Fruit fly (Drosophila melanogaster): Measurements from ENCODE around the gene unc-13-4A.

Gene unc-13-4A

DNA sequence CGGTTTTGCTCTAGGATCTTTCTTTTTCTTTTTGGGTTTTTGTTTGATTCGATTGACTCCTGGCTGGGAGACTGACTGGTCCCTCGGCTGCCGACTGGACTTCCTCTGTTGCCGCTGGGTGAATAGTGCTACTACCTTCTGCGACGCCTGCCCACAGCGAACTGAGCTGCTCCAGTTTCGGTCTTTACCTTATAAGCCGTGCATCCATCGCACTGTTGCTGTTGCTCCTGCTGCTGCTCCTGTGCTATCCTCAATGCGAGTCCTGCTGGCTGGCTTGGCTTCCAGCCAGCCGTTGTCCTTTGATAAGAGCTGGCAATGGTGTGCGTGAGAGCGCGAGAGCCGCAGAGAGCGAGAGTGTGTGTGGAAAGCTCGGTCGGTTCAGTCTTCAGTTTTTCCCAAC lies at the start of gene unc-13-4A:
TSS of gene unc-13-4A (minus strand) at position 143 of the 400 bp plus-strand sequence.
- TF ChIP-seq psq (optimal IDR thresholded peaks at IDR 0.05) (no peak), Sin3A (optimal IDR thresholded peaks at IDR 0.05) (no peak), ttk (optimal IDR thresholded peaks at IDR 0.05) (no peak), insv (optimal IDR thresholded peaks at IDR 0.05) (no peak), Myc (optimal IDR thresholded peaks at IDR 0.05) (no peak), h (optimal IDR thresholded peaks at IDR 0.05) (no peak)

DNA sequence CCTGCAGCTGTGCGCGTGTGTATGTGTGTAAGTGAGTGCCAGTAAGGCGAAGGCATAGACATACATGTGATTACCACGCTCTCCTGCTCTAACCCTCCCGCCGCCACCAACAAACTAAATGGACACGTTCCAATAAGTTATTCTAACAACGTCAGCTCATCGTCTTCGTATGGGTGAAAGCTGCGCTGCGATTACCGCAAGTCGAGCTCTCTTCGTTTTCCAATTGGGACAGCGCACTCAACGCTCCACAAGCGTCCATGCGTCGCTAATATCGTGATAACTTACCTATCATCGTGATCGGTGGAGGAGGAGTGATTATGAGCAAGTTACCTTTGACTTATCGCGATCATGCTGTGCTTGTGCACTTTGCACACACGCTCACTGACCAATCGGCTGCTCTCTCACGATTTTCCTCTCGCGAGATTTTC lies 48.4 kb upstream of the unc-13-4A start:
- no peak for TF ChIP-seq psq (optimal IDR thresholded peaks at IDR 0.05)
- TF ChIP-seq insv (optimal IDR thresholded peaks at IDR 0.05), result no peak
- TF ChIP-seq Myc (optimal IDR thresholded peaks at IDR 0.05), result no peak
- no peak for TF ChIP-seq ttk (optimal IDR thresholded peaks at IDR 0.05)
- TF ChIP-seq Sin3A (optimal IDR thresholded peaks at IDR 0.05), result no peak
- no peak for TF ChIP-seq h (optimal IDR thresholded peaks at IDR 0.05)

DNA sequence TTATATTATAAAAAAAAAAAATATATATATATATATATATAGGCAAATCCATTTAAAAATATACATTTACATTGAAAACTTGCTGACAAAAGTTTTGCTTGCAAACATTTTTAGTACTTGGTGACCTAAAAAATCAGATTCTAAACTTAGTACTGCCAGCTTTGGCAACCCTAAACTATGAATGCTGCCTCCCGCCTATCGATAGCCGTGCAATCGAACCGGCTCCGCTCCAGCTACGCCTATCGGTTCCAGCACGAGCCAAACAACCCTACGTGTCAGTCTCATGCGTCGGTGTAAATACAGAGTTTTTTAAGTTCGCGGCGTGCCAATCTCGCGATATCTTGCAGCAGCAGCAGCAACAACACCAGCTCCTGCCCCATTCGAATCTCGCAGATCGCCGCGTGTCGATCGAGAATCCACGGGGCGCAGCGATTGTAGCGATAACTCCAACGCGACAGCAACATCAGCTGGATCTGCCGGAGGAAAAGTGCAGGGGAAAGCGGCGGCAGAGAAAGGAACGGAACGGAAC lies 47.7 kb upstream of the unc-13-4A start, which contains the start of gene Sec63:
TSS of gene Sec63 (plus strand) at position 238 of the 529 bp plus-strand sequence.
- TF ChIP-seq Myc (optimal IDR thresholded peaks at IDR 0.05) (no peak), insv (optimal IDR thresholded peaks at IDR 0.05) (no peak), h (optimal IDR thresholded peaks at IDR 0.05) (no peak), psq (optimal IDR thresholded peaks at IDR 0.05) (no peak), Sin3A (optimal IDR thresholded peaks at IDR 0.05) (no peak), ttk (optimal IDR thresholded peaks at IDR 0.05) (no peak)

DNA sequence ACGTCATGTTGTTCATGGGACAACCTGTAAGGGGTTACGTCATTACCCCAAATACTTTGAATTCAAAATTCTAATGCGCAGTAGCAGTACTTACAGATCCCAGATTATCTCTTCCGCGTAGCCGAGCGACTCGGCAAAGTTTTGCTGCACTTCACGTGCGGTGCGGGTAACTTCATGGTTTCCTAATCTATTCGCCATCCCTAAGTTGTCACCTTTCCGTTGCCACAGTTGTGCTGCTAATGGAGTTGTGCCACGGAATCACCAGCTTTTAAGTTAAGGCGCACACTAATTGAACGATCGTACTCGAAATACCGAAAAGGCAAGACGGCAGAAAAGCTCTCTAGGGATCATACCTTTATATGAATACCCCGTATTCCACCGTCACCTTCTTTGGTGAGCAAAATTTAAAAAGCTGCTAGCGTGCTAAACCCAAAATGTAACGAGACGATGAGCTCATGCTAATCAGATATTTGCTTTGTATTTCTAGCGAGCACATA lies 47.2 kb upstream of the unc-13-4A start, which contains the start of gene pst:
TSS of gene pst (minus strand) at position 437 of the 497 bp plus-strand sequence.
- no peak for TF ChIP-seq ttk (optimal IDR thresholded peaks at IDR 0.05)
- no peak for TF ChIP-seq psq (optimal IDR thresholded peaks at IDR 0.05)
- no peak for TF ChIP-seq Sin3A (optimal IDR thresholded peaks at IDR 0.05)
- no peak for TF ChIP-seq h (optimal IDR thresholded peaks at IDR 0.05)
- no peak for TF ChIP-seq insv (optimal IDR thresholded peaks at IDR 0.05)
- TF ChIP-seq Myc (optimal IDR thresholded peaks at IDR 0.05), result no peak

dm6 chr3L:7356386-7357117 lies 43.9 kb upstream of the unc-13-4A start, which contains the start of gene CTCF:
TSS of gene CTCF (minus strand) at chr3L:7356713.
- TF ChIP-seq insv (optimal IDR thresholded peaks at IDR 0.05) (no peak), h (optimal IDR thresholded peaks at IDR 0.05) (no peak), Sin3A (optimal IDR thresholded peaks at IDR 0.05) (no peak), Myc (optimal IDR thresholded peaks at IDR 0.05) (no peak), psq (optimal IDR thresholded peaks at IDR 0.05) (no peak), ttk (optimal IDR thresholded peaks at IDR 0.05) (no peak)

- TF ChIP-seq Sin3A (optimal IDR thresholded peaks at IDR 0.05), result no peak
- TF ChIP-seq h (optimal IDR thresholded peaks at IDR 0.05), result no peak
- TF ChIP-seq insv (optimal IDR thresholded peaks at IDR 0.05), result no peak
- TF ChIP-seq ttk (optimal IDR thresholded peaks at IDR 0.05), result no peak
- no peak for TF ChIP-seq psq (optimal IDR thresholded peaks at IDR 0.05)
- TF ChIP-seq Myc (optimal IDR thresholded peaks at IDR 0.05), result no peak
Observed at dm6 chr3L:7349311-7349710, 36.6 kb upstream of the unc-13-4A start.

DNA sequence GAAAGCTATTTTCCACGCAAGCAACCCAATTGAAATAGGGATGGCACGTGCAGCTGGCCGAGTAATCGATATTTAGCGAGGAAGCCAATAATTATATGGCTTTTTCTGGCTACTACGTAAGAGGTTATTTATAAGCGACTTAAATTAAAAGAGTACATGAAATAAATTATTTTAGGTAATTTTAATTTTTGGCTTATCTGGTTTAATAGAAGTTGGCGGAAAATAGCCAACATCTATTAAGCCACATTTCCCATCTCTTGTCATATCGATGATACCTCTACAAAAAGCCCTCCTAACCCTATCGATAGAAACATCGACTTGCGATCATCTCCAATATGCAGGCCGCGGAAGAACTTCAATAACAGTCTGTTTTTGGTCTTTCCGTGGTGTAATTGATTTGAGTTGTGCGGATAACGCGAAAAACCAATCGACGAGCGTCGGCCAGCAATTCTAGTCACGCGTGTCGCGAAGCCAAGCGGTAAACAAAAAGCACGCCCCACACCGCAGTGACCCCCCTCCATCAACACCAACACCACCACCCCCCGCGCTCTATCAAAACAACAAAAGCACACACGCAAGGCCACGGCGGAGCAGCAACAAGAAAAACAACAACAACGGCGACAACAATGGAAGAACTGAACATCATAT lies 35.4 kb upstream of the unc-13-4A start, which contains the start of the genes Srp19 and qm:
TSS of gene Srp19 (minus strand) at position 51 of the 648 bp plus-strand sequence.
TSS of gene qm (plus strand) at position 330 of the 648 bp plus-strand sequence.
- no peak for TF ChIP-seq ttk (optimal IDR thresholded peaks at IDR 0.05)
- TF ChIP-seq insv (optimal IDR thresholded peaks at IDR 0.05), result no peak
- no peak for TF ChIP-seq Sin3A (optimal IDR thresholded peaks at IDR 0.05)
- TF ChIP-seq h (optimal IDR thresholded peaks at IDR 0.05), result no peak
- no peak for TF ChIP-seq psq (optimal IDR thresholded peaks at IDR 0.05)
- no peak for TF ChIP-seq Myc (optimal IDR thresholded peaks at IDR 0.05)

DNA sequence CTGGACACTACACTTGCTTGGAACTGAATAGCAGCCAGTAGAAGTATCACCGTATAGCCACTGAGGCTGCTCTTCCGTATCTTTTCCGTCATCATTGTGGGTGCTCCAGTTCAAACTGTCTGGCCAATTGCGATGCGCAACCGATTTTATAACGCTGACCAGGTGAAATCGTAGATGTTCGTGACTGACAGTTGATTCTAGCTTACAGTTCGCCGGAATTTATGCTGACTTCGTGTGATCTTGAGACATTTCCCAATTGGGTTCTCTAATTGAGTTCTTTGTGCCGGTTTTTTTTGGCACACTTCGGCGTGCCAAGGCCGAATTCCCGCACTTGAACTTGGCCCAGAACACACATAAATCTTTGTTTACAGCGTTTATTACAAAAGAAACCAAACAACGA lies 34.3 kb upstream of the unc-13-4A start, which contains the start of gene CG14834:
TSS of gene CG14834 (minus strand) at position 173 of the 400 bp plus-strand sequence.
- TF ChIP-seq h (optimal IDR thresholded peaks at IDR 0.05), result no peak

dm6 chr3L:7344965-7345427 lies 32.3 kb upstream of the unc-13-4A start, which contains the start of gene Cln7:
TSS of gene Cln7 (minus strand) at chr3L:7345183.
- no peak for TF ChIP-seq insv (optimal IDR thresholded peaks at IDR 0.05)
- no peak for TF ChIP-seq h (optimal IDR thresholded peaks at IDR 0.05)
- no peak for TF ChIP-seq ttk (optimal IDR thresholded peaks at IDR 0.05)
- no peak for TF ChIP-seq psq (optimal IDR thresholded peaks at IDR 0.05)
- TF ChIP-seq Myc (optimal IDR thresholded peaks at IDR 0.05), result no peak
- no peak for TF ChIP-seq Sin3A (optimal IDR thresholded peaks at IDR 0.05)

DNA sequence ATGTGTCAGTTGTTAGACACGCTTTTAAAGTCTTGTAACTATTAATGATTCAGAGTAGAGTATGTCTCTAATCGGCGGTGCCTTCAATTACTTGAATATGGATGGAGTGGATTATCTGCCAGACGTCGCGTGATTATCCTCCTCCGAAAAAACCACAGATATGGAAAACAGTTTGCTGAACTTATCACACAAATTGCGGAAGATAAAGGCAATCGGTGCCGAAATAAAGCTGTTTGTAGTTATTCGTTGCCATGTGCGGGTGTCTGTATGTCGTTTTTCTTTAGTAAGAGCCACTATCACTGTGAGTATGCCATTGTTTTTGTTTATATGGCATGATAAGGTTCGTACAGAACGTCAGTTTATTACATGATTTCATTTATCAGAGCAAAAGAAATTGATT lies 31.3 kb upstream of the unc-13-4A start:
- TF ChIP-seq ttk (optimal IDR thresholded peaks at IDR 0.05), result no peak
- TF ChIP-seq h (optimal IDR thresholded peaks at IDR 0.05), result no peak
- no peak for TF ChIP-seq Sin3A (optimal IDR thresholded peaks at IDR 0.05)
- TF ChIP-seq insv (optimal IDR thresholded peaks at IDR 0.05), result no peak
- TF ChIP-seq psq (optimal IDR thresholded peaks at IDR 0.05), result no peak
- no peak for TF ChIP-seq Myc (optimal IDR thresholded peaks at IDR 0.05)

DNA sequence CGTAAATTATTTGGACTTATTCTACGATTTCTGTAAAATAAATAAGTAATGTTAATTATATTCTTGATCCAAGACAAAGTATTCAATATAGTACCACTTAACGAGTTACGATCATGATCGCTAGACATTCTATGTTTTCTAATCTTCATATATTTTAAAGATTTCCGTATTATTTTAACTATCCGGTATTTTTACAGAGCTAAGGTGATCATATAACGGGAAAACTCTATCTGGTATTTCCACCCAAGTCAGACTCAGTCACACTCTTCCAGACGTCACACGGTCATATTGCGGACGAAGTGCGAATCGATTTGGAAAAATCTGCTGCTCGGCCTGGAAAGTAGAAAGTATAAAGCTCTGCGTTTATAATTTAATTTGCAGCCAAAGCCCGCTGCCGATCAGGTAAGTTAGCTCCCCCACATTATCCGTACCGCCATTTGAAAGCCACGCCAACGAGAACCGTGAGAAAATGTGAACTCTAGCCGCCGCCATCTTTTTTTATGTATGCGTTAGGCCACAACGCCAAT lies 26.6 kb upstream of the unc-13-4A start, which contains the start of the genes lark and eco:
TSS of gene lark (plus strand) at position 51 of the 527 bp plus-strand sequence.
TSS of gene eco (minus strand) at position 125 of the 527 bp plus-strand sequence.
- TF ChIP-seq ttk (optimal IDR thresholded peaks at IDR 0.05), result no peak
- no peak for TF ChIP-seq Myc (optimal IDR thresholded peaks at IDR 0.05)
- TF ChIP-seq h (optimal IDR thresholded peaks at IDR 0.05), result no peak
